Fruit fly (Drosophila melanogaster) whole organism, embryonic: ENCODE data around the gene ZnT86D.
A peak's percentile ranks its signal among the peaks of the same experiment; 100 is the strongest.

Experiments used
- BEAF-32 ChIP-seq: fragments of 200-800 bp; sonication (Bioruptor generic); optimal IDR thresholded peaks from 3 replicates; lab custom pipeline; 2017; ENCODE audit warnings: missing biosample characterization, missing genetic modification characterization, mild to moderate bottlenecking, moderate library complexity, missing genetic modification reagents
- Blimp-1 ChIP-seq: fragments of 200-800 bp; sonication (Bioruptor generic); optimal IDR thresholded peaks from 3 replicates; lab custom pipeline; 2018; ENCODE audit warnings: missing biosample characterization, missing genetic modification characterization, mild to moderate bottlenecking, moderate library complexity, missing genetic modification reagents
- BtbVII ChIP-seq: fragments of 200-800 bp; sonication (Bioruptor generic); optimal IDR thresholded peaks from 3 replicates; lab custom pipeline; 2017; ENCODE audit warnings: missing biosample characterization, mild to moderate bottlenecking, missing genetic modification characterization
- CG1024 ChIP-seq: fragments of 200-800 bp; sonication (Bioruptor generic); IDR thresholded peaks from 2 replicates; pipeline ENCODE4 v1.3.6; 2022; ENCODE audit warnings: missing biosample characterization, missing genetic modification characterization
- CG11085 ChIP-seq: fragments of 200-800 bp; sonication (Bioruptor generic); IDR thresholded peaks from 2 replicates; pipeline ENCODE4 v1.3.6; 2022; ENCODE audit warnings: missing biosample characterization, missing genetic modification characterization
- CG11695 ChIP-seq: fragments of 200-800 bp; sonication (Bioruptor generic); IDR thresholded peaks from 3 replicates; pipeline ENCODE4 v1.3.6; 2022; ENCODE audit warnings: missing biosample characterization, missing genetic modification characterization
- CG11723 ChIP-seq: fragments of 200-800 bp; sonication (Bioruptor generic); optimal IDR thresholded peaks from 2 replicates; lab custom pipeline; 2017; ENCODE audit warnings: missing biosample characterization, mild to moderate bottlenecking, missing genetic modification characterization
- CG12155 ChIP-seq: fragments of 200-800 bp; sonication (Bioruptor generic); optimal IDR thresholded peaks from 3 replicates; lab custom pipeline; 2016; ENCODE audit warnings: missing biosample characterization, missing genetic modification characterization
- CG12299 ChIP-seq: fragments of 200-800 bp; sonication (Bioruptor generic); optimal IDR thresholded peaks from 2 replicates; lab custom pipeline; 2018; ENCODE audit warnings: missing biosample characterization, mild to moderate bottlenecking, missing genetic modification characterization
- CG12769 ChIP-seq: fragments of 200-800 bp; sonication (Bioruptor generic); optimal IDR thresholded peaks from 2 replicates; lab custom pipeline; 2019; ENCODE audit warnings: missing biosample characterization, mild to moderate bottlenecking, missing genetic modification characterization, moderate library complexity
- CG14965 ChIP-seq: fragments of 200-800 bp; sonication (Bioruptor generic); optimal IDR thresholded peaks from 2 replicates; lab custom pipeline; 2016; ENCODE audit warnings: missing biosample characterization, missing genetic modification characterization, borderline replicate concordance
- CG17612 ChIP-seq: fragments of 200-800 bp; sonication (Bioruptor generic); IDR thresholded peaks from 2 replicates; pipeline ENCODE4 v1.3.6; 2022; ENCODE audit warnings: missing biosample characterization, missing genetic modification characterization
- CG18476 ChIP-seq: fragments of 200-800 bp; sonication (Bioruptor generic); optimal IDR thresholded peaks from 2 replicates; lab custom pipeline; 2016; ENCODE audit warnings: missing biosample characterization, mild to moderate bottlenecking, missing genetic modification characterization
- CG18619 ChIP-seq: fragments of 200-800 bp; sonication (Bioruptor generic); optimal IDR thresholded peaks from 3 replicates; lab custom pipeline; 2017; ENCODE audit warnings: missing biosample characterization, mild to moderate bottlenecking, missing genetic modification characterization
- CG31388 ChIP-seq: fragments of 200-800 bp; sonication (Bioruptor generic); optimal IDR thresholded peaks from 2 replicates; lab custom pipeline; 2016; ENCODE audit warnings: missing biosample characterization, missing genetic modification characterization
- CG31441 ChIP-seq: fragments of 200-800 bp; sonication (Bioruptor generic); IDR thresholded peaks from 2 replicates; pipeline ENCODE4 v1.3.6; 2022; ENCODE audit warnings: missing biosample characterization, missing genetic modification characterization
- CG7556 ChIP-seq: fragments of 200-800 bp; sonication (Bioruptor generic); optimal IDR thresholded peaks from 2 replicates; lab custom pipeline; 2017; ENCODE audit warnings: missing biosample characterization, mild to moderate bottlenecking, missing genetic modification characterization
- CG7963 ChIP-seq: fragments of 200-800 bp; sonication (Bioruptor generic); IDR thresholded peaks from 3 replicates; pipeline ENCODE4 v1.3.6; 2022; ENCODE audit warnings: missing biosample characterization, missing genetic modification characterization; ENCODE audit not compliant: partially characterized antibody
- CG7987 ChIP-seq: fragments of 200-800 bp; sonication (Bioruptor generic); optimal IDR thresholded peaks from 2 replicates; lab custom pipeline; 2018; ENCODE audit warnings: missing biosample characterization, mild to moderate bottlenecking, missing genetic modification characterization, moderate library complexity
- CG8765 ChIP-seq: fragments of 200-800 bp; sonication (Bioruptor generic); IDR thresholded peaks from 2 replicates; pipeline ENCODE4 v1.3.6; 2022; ENCODE audit warnings: missing biosample characterization, missing genetic modification characterization
- CG9609 ChIP-seq: fragments of 200-800 bp; sonication (Bioruptor generic); optimal IDR thresholded peaks from 3 replicates; lab custom pipeline; 2016; ENCODE audit warnings: missing biosample characterization, missing genetic modification characterization
- CG9817 ChIP-seq: fragments of 200-800 bp; sonication (Bioruptor generic); optimal IDR thresholded peaks from 2 replicates; lab custom pipeline; 2018; ENCODE audit warnings: missing biosample characterization, mild to moderate bottlenecking, missing genetic modification characterization, moderate library complexity
- Gug ChIP-seq: fragments of 200-800 bp; sonication (Bioruptor generic); IDR thresholded peaks from 4 replicates; pipeline ENCODE4 v1.3.6; 2022; ENCODE audit warnings: missing biosample characterization, missing genetic modification characterization
- HLH54F ChIP-seq: fragments of 200-800 bp; sonication (Bioruptor generic); optimal IDR thresholded peaks from 3 replicates; lab custom pipeline; 2016; ENCODE audit warnings: missing biosample characterization, missing genetic modification characterization
- Hmr ChIP-seq: fragments of 200-800 bp; sonication (Bioruptor generic); optimal IDR thresholded peaks from 3 replicates; lab custom pipeline; 2017; ENCODE audit warnings: mild to moderate bottlenecking, missing biosample characterization, missing genetic modification reagents, missing genetic modification characterization
- Hr39 ChIP-seq: fragments of >200 bp; optimal IDR thresholded peaks from 2 replicates; lab custom pipeline; 2017
- MBD-R2 ChIP-seq: fragments of 200-800 bp; sonication (Bioruptor generic); IDR thresholded peaks from 2 replicates; pipeline ENCODE4 v1.3.6; 2022; ENCODE audit warnings: missing biosample characterization, missing genetic modification characterization
- Med ChIP-seq: fragments of 200-800 bp; sonication (Bioruptor generic); peaks from one replicate; lab custom pipeline; 2016; ENCODE audit warnings: missing biosample characterization, missing genetic modification characterization, mild to moderate bottlenecking, inconsistent platforms, moderate library complexity
- Nf-YA ChIP-seq: fragments of 200-800 bp; sonication (Bioruptor generic); IDR thresholded peaks from 2 replicates; pipeline ENCODE4 v1.3.6; 2022; ENCODE audit warnings: missing biosample characterization, missing genetic modification characterization
- Ravus ChIP-seq: fragments of 200-800 bp; sonication (Bioruptor generic); IDR thresholded peaks from 2 replicates; pipeline ENCODE4 v1.3.6; 2022; ENCODE audit warnings: missing biosample characterization, missing genetic modification characterization
- aop ChIP-seq: fragments of 200-800 bp; sonication (Bioruptor generic); IDR thresholded peaks from 2 replicates; pipeline ENCODE4 v1.3.6; 2022; ENCODE audit warnings: missing biosample characterization, missing genetic modification characterization
- bcd ChIP-seq: fragments of 200-800 bp; sonication (Bioruptor generic); optimal IDR thresholded peaks from 2 replicates; lab custom pipeline; 2017; ENCODE audit warnings: missing biosample characterization, mild to moderate bottlenecking, missing genetic modification characterization
- chinmo ChIP-seq: fragments of 200-800 bp; sonication (Bioruptor generic); IDR thresholded peaks from 4 replicates; pipeline ENCODE4 v1.3.6; 2022; ENCODE audit warnings: missing biosample characterization, missing genetic modification characterization; ENCODE audit not compliant: partially characterized antibody
- crc ChIP-seq: fragments of 200-800 bp; sonication (Bioruptor generic); optimal IDR thresholded peaks from 2 replicates; lab custom pipeline; 2016; ENCODE audit warnings: missing biosample characterization, missing genetic modification characterization
- da ChIP-seq: fragments of 200-800 bp; sonication (Bioruptor generic); optimal IDR thresholded peaks from 2 replicates; lab custom pipeline; 2016; ENCODE audit warnings: missing biosample characterization, missing genetic modification characterization
- dmrt11E ChIP-seq: fragments of 200-800 bp; sonication (Bioruptor generic); optimal IDR thresholded peaks from 3 replicates; lab custom pipeline; 2018; ENCODE audit warnings: missing biosample characterization, mild to moderate bottlenecking, missing genetic modification characterization, moderate library complexity
- gcm ChIP-seq: fragments of 200-800 bp; sonication (Bioruptor generic); optimal IDR thresholded peaks from 2 replicates; lab custom pipeline; 2019; ENCODE audit warnings: missing biosample characterization, mild to moderate bottlenecking, missing genetic modification characterization, moderate library complexity
- gfzf ChIP-seq: fragments of 200-800 bp; sonication (Bioruptor generic); optimal IDR thresholded peaks from 2 replicates; lab custom pipeline; 2016; ENCODE audit warnings: missing biosample characterization, mild to moderate bottlenecking, missing genetic modification characterization, moderate library complexity
- grau ChIP-seq: fragments of 200-800 bp; optimal IDR thresholded peaks from 3 replicates; lab custom pipeline; 2019; ENCODE audit warnings: missing biosample characterization, mild to moderate bottlenecking, missing genetic modification characterization, moderate library complexity
- gsb-n ChIP-seq: fragments of 200-800 bp; sonication (Bioruptor generic); optimal IDR thresholded peaks from 3 replicates; lab custom pipeline; 2018; ENCODE audit warnings: missing biosample characterization, mild to moderate bottlenecking, missing genetic modification characterization
- lov ChIP-seq, 2 experiments: fragments of 200-800 bp in 1 of 2; fragments of >200 bp in 1 of 2; sonication (Bioruptor generic) in 1 of 2; IDR thresholded peaks in 1 of 2; optimal IDR thresholded peaks in 1 of 2; 2 replicates in 1 of 2; 3 replicates in 1 of 2; pipeline versions ENCODE4 v1.3.6 to Lab custom; 2017 to 2022; ENCODE audit warnings: missing biosample characterization in 1 of 2, missing genetic modification characterization in 1 of 2
- nmo ChIP-seq: fragments of 200-800 bp; sonication (Bioruptor generic); optimal IDR thresholded peaks from 2 replicates; lab custom pipeline; 2018; ENCODE audit warnings: missing biosample characterization, mild to moderate bottlenecking, missing genetic modification characterization, moderate library complexity
- odd ChIP-seq: fragments of 200-800 bp; sonication (Bioruptor generic); optimal IDR thresholded peaks from 2 replicates; lab custom pipeline; 2017; ENCODE audit warnings: missing biosample characterization, mild to moderate bottlenecking, missing genetic modification characterization
- peb ChIP-seq: fragments of 200-800 bp; sonication (Bioruptor generic); IDR thresholded peaks from 2 replicates; pipeline ENCODE4 v1.3.6; 2022; ENCODE audit warnings: missing biosample characterization, missing genetic modification characterization
- rib ChIP-seq: fragments of 200-800 bp; sonication (Bioruptor generic); IDR thresholded peaks from 2 replicates; pipeline ENCODE4 v1.3.6; 2022; ENCODE audit warnings: missing biosample characterization, missing genetic modification characterization
- ro ChIP-seq: fragments of 200-800 bp; sonication (Bioruptor generic); IDR thresholded peaks from 2 replicates; pipeline ENCODE4 v1.3.6; 2022; ENCODE audit warnings: missing biosample characterization, missing genetic modification characterization
- sima ChIP-seq: fragments of 200-800 bp; sonication (Bioruptor generic); optimal IDR thresholded peaks from 2 replicates; lab custom pipeline; 2016; ENCODE audit warnings: missing biosample characterization, missing genetic modification characterization
- slp2 ChIP-seq: fragments of 200-800 bp; sonication (Bioruptor generic); optimal IDR thresholded peaks from 2 replicates; lab custom pipeline; 2016; ENCODE audit warnings: missing biosample characterization, missing genetic modification characterization
- sug ChIP-seq: fragments of 200-800 bp; optimal IDR thresholded peaks from 2 replicates; lab custom pipeline; 2019; ENCODE audit warnings: missing biosample characterization, mild to moderate bottlenecking, missing genetic modification characterization, moderate library complexity
- twi ChIP-seq: fragments of 200-800 bp; optimal IDR thresholded peaks from 2 replicates; lab custom pipeline; 2019; ENCODE audit warnings: missing biosample characterization, mild to moderate bottlenecking, missing genetic modification characterization, moderate library complexity

The ZnT86D gene

DNA sequence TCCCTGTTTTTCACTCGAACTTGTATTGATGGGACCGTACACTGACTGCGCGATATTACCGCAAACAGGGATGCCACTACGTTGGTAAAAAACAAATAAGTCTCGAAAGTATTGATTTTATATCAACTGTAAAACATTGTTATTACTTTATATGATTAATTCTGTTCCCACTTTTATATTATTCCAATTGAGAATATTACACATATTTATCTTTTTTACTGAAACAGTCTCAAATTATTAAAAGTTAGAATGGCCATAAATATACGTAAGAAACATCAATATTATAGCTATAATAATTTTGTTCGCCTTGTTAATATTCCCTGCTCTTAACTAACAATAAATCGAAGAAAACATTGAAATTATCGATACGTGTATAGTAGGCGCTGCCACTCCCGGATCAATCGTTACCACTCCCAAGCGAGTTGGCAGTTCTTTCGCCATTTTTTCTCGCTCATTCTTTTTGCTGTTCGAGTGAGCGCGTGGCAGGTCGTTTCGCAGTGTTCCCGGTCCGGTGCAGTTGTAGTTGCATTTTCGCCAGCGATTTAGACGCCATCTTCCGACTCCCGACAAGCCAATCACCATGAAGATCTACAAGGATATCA is 4.4 kb downstream of the ZnT86D start, which contains the start of the genes SdhC and Tctp (continued):
- no peak; the same call in 3 of the 4 replicates for TF ChIP-seq Gug (GFP tag; lab: Robert Waterston, UW)
- TF ChIP-seq nmo (GFP tag; lab: Kevin White, UChicago): peak; percentile 72
- TF ChIP-seq ro (GFP tag; lab: Robert Waterston, UW): no peak
- TF ChIP-seq rib (GFP tag; lab: Robert Waterston, UW): peak; percentile 74; the same call in 1 of the 2 replicates
- TF ChIP-seq HLH54F (GFP tag; lab: Kevin White, UChicago): peak; percentile 39
- peak; percentile 61 for TF ChIP-seq grau
- TF ChIP-seq Hr39: no peak
- no peak for TF ChIP-seq CG9609
- TF ChIP-seq CG12299: peak; percentile 46
- TF ChIP-seq peb (GFP tag; lab: Robert Waterston, UW): 0 out of 2 replicates have a peak, but pooled peaks have one; percentile 7
- TF ChIP-seq da: no peak
- no peak for TF ChIP-seq CG11723
- TF ChIP-seq odd (GFP tag; lab: Kevin White, UChicago): peak; percentile 5
- TF ChIP-seq sug (tag; lab: Kevin White, UChicago): peak; percentile 54
- TF ChIP-seq slp2 (GFP tag; lab: Kevin White, UChicago): no peak
- TF ChIP-seq CG8765: no peak
- TF ChIP-seq bcd: peak; percentile 22
- TF ChIP-seq BEAF-32 (GFP tag; lab: Kevin White, UChicago): peak; percentile 78
- TF ChIP-seq gfzf (GFP tag; lab: Kevin White, UChicago): peak; percentile 75
- TF ChIP-seq gcm (GFP tag; lab: Kevin White, UChicago): peak; percentile 18
- no peak for TF ChIP-seq BtbVII (GFP tag; lab: Kevin White, UChicago)
- peak; percentile 40 for TF ChIP-seq CG9817 (tag; lab: Kevin White, UChicago)
- TF ChIP-seq CG31388 (GFP tag; lab: Kevin White, UChicago): no peak
- TF ChIP-seq CG31441: peak; percentile 59; the same call in 1 of the 2 replicates
- no peak for TF ChIP-seq sima
- TF ChIP-seq CG11085: no peak
- peak; percentile 66 for TF ChIP-seq CG12769
- no peak for TF ChIP-seq Nf-YA (GFP tag; lab: Robert Waterston, UW)
- TF ChIP-seq twi (tag; lab: Kevin White, UChicago): no peak
- peak; percentile 89 for TF ChIP-seq Med
- TF ChIP-seq CG18619 (GFP tag; lab: Kevin White, UChicago): peak; percentile 20
- TF ChIP-seq CG7963 (GFP tag; lab: Robert Waterston, UW): no peak
- no peak for TF ChIP-seq CG1024
- TF ChIP-seq CG14965 (GFP tag; lab: Kevin White, UChicago): no peak
- TF ChIP-seq CG7556: peak; percentile 33
- TF ChIP-seq Hmr (GFP tag; lab: Kevin White, UChicago): peak; percentile 73
- no peak for TF ChIP-seq aop
- no peak for TF ChIP-seq CG11695 (GFP tag; lab: Robert Waterston, UW)
- TF ChIP-seq CG12155 (GFP tag; lab: Kevin White, UChicago): peak; percentile 97
- TF ChIP-seq gsb-n (tag; lab: Kevin White, UChicago): peak; percentile 45
- TF ChIP-seq lov (optimal IDR thresholded peaks at IDR 0.05; lab: Kevin White, UChicago): no peak
- TF ChIP-seq lov (GFP tag; IDR thresholded peaks at IDR 0.05; lab: Robert Waterston, UW): no peak
- TF ChIP-seq CG7987: no peak
- peak; percentile 47 for TF ChIP-seq dmrt11E
- TF ChIP-seq CG18476 (GFP tag; lab: Kevin White, UChicago): peak; percentile 38
- TF ChIP-seq CG17612 (GFP tag; lab: Robert Waterston, UW): no peak
- TF ChIP-seq Ravus: no peak
- TF ChIP-seq MBD-R2 (GFP tag; lab: Robert Waterston, UW): 0 out of 2 replicates have a peak, but pooled peaks have one; percentile 25
- peak; percentile 42 for TF ChIP-seq Blimp-1 (GFP tag; lab: Kevin White, UChicago)
- TF ChIP-seq chinmo (GFP tag; lab: Robert Waterston, UW): no peak
- no peak for TF ChIP-seq crc (GFP tag; lab: Kevin White, UChicago)
